Fruit fly (Drosophila melanogaster) whole organism, pupa: ENCODE measurements around the gene CG7214.
"Not testable (repeated sequence)": the region's sequence is repeated elsewhere in the genome, so short reads cannot be mapped to it uniquely, and the experiment has no call there.

Experiments used
- CG17806 ChIP-seq: fragments of 200-800 bp; sonication (Bioruptor generic); optimal IDR thresholded peaks from 2 replicates; lab custom pipeline; 2018; ENCODE audit warnings: missing biosample characterization, mild to moderate bottlenecking, missing genetic modification characterization, moderate library complexity
- CG34367 ChIP-seq: fragments of 200-800 bp; sonication (Bioruptor generic); optimal IDR thresholded peaks from 2 replicates; lab custom pipeline; 2018; ENCODE audit warnings: missing biosample characterization, mild to moderate bottlenecking, missing genetic modification characterization
- CG8301 ChIP-seq: fragments of 200-800 bp; sonication (Bioruptor generic); optimal IDR thresholded peaks from 2 replicates; lab custom pipeline; 2018; ENCODE audit warnings: missing biosample characterization, mild to moderate bottlenecking, missing genetic modification characterization
- EcR ChIP-seq: fragments of 200-800 bp; sonication (Bioruptor generic); optimal IDR thresholded peaks from 3 replicates; lab custom pipeline; 2019; ENCODE audit warnings: missing biosample characterization, missing genetic modification characterization, mild to moderate bottlenecking, moderate library complexity, missing genetic modification reagents
- Pif1A ChIP-seq: fragments of 200-800 bp; sonication (Bioruptor generic); optimal IDR thresholded peaks from 3 replicates; lab custom pipeline; 2016; ENCODE audit warnings: missing biosample characterization, missing genetic modification characterization

dm6 chr2L:7732570-7732969, 12.1 kb downstream of the CG7214 start, which contains the start of gene CG13796:
- not testable (repeated sequence) for TF ChIP-seq CG34367; CG17806 (tag; lab: Kevin White, UChicago); CG8301; Pif1A (GFP tag; lab: Kevin White, UChicago); EcR (GFP tag; lab: Kevin White, UChicago)
